Fruit fly (Drosophila melanogaster): ENCODE data around the gene Peritrophin-15b.

The Peritrophin-15b gene

DNA sequence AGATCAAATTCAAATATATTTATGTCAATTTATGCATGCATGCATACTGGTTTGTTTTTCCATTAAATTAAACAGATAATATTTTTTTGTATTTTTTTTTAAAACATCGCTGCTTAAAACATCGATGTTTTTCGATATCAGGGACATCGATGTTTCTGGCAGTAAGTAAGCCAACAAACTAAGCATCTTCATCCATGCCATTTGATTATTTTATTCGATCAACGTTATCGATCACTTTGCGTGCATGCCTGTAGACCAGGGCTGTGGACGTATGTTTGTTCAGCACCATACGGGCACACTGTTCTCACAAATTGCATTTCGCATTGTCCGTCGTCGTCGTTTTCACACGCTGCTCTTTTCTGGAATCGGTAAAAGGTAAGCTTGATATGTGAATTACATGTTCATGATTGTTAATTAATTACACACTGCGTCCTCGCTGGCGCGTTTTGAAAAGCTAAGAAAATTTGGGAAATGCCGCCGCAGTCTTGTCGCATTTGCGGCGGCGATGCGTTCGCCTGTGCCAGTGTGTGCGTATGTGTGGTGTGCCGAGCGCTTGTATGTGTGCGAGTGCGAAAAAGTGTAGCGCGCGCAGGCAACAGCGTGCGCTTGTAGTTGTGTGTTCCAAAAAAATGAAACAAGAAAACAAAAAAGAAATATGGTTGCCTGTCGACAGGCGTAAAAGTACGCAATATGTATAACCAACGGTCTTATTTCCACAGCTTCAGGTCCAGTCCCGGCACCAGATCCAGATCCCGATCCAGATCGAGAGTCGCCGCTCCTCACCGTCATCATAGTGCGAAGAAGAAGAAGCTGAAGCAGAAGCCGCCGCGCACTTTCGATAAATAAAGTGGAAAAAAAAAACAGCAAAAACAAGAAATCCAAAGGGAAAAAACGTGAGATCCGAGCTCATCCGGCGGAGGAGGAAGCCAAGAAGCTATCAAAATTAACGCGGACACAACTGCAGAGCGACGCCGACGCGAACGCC, 8.8 kb upstream of the Peritrophin-15b start, which contains the start of gene emb (continued):
- TF ChIP-seq bab2 (GFP tag; optimal IDR thresholded peaks at IDR 0.05) (peak; percentile 43), Blimp-1 (GFP tag; optimal IDR thresholded peaks at IDR 0.05) (no peak), HmgZ (tag; optimal IDR thresholded peaks at IDR 0.05) (peak; percentile 66), CG34422 (GFP tag; IDR thresholded peaks at IDR 0.05) (peak; percentile 79; the same call in 1 of the 3 replicates), twi (tag; optimal IDR thresholded peaks at IDR 0.05) (peak; percentile 40), PHDP (tag; optimal IDR thresholded peaks at IDR 0.05) (no peak), CG11696 (GFP tag; IDR thresholded peaks at IDR 0.05) (no peak), CG6654 (GFP tag; optimal IDR thresholded peaks at IDR 0.05) (no peak), Dref (GFP tag; IDR thresholded peaks at IDR 0.05) (peak; percentile 99), Doc3 (GFP tag; IDR thresholded peaks at IDR 0.05; ENCODE audit: partially characterized antibody) (peak; percentile 92), CG5180 (GFP tag; optimal IDR thresholded peaks at IDR 0.05) (peak; percentile 94), Abd-B (GFP tag; optimal IDR thresholded peaks at IDR 0.05) (no peak), scrt (GFP tag; optimal IDR thresholded peaks at IDR 0.05) (no peak), CG11560 (tag; IDR thresholded peaks at IDR 0.05) (peak; percentile 99), usp (GFP tag; optimal IDR thresholded peaks at IDR 0.05) (no peak), Hr51 (GFP tag; optimal IDR thresholded peaks at IDR 0.05) (peak in 1 of 2 experiments; percentile 15), CG15073 (GFP tag; optimal IDR thresholded peaks at IDR 0.05) (no peak), CHES-1-like (GFP tag; optimal IDR thresholded peaks at IDR 0.05) (peak; percentile 71), ase (GFP tag; IDR thresholded peaks at IDR 0.05) (no peak), grn (GFP tag; optimal IDR thresholded peaks at IDR 0.05) (no peak), CG32772 (GFP tag; IDR thresholded peaks at IDR 0.05) (no peak), ewg (GFP tag; optimal IDR thresholded peaks at IDR 0.05) (peak; percentile 53), Med (GFP tag) (peak; percentile 93), psq (GFP tag; optimal IDR thresholded peaks at IDR 0.05) (peak; percentile 19), CG7786 (GFP tag; optimal IDR thresholded peaks at IDR 0.05) (peak; percentile 50), Opbp (GFP tag; IDR thresholded peaks at IDR 0.05; ENCODE audit: partially characterized antibody) (peak; percentile 96), CoRest (tag; optimal IDR thresholded peaks at IDR 0.05) (no peak), grau (tag; optimal IDR thresholded peaks at IDR 0.05) (peak; percentile 49), fru (optimal IDR thresholded peaks at IDR 0.05) (no peak), CG17186 (GFP tag; optimal IDR thresholded peaks at IDR 0.05) (peak; percentile 35), sna (GFP tag; IDR thresholded peaks at IDR 0.05; ENCODE audit: partially characterized antibody) (peak; percentile 93), jing (GFP tag; optimal IDR thresholded peaks at IDR 0.05) (no peak), chif (GFP tag; optimal IDR thresholded peaks at IDR 0.05) (peak; percentile 47 to 52), CG8478 (optimal IDR thresholded peaks at IDR 0.05) (peak; percentile 85), CG4424 (GFP tag; optimal IDR thresholded peaks at IDR 0.05) (peak; percentile 73), nmo (GFP tag; optimal IDR thresholded peaks at IDR 0.05) (peak; percentile 77), CG1603 (tag; optimal IDR thresholded peaks at IDR 0.05) (peak; percentile 85), CG12942 (GFP tag; optimal IDR thresholded peaks at IDR 0.05) (peak; percentile 9), CG15696 (tag; optimal IDR thresholded peaks at IDR 0.05) (no peak), NC2β (GFP tag; optimal IDR thresholded peaks at IDR 0.05) (peak; percentile 47), fd96Cb (tag; optimal IDR thresholded peaks at IDR 0.05) (peak; percentile 7), ind (GFP tag; optimal IDR thresholded peaks at IDR 0.05) (peak; percentile 37), CG30403 (GFP tag; optimal IDR thresholded peaks at IDR 0.05) (peak; percentile 47), Mes4 (GFP tag; optimal IDR thresholded peaks at IDR 0.05) (peak; percentile 40), CG2116 (GFP tag; optimal IDR thresholded peaks at IDR 0.05) (peak; percentile 100), hb (GFP tag; IDR thresholded peaks at IDR 0.05; ENCODE audit: partially characterized antibody) (peak; percentile 99), ems (GFP tag; optimal IDR thresholded peaks at IDR 0.05) (peak; percentile 41), ac (GFP tag; optimal IDR thresholded peaks at IDR 0.05) (no peak)
